Fruit fly (Drosophila melanogaster): ENCODE data around the gene Vps13D.
A peak's percentile ranks its signal among the peaks of the same experiment; 100 is the strongest.

- no peak for TF ChIP-seq cnc (optimal IDR thresholded peaks at IDR 0.05)
- TF ChIP-seq tj (GFP tag; optimal IDR thresholded peaks at IDR 0.05), result no peak
- no peak for TF ChIP-seq CG1620 (GFP tag; optimal IDR thresholded peaks at IDR 0.05)
- TF ChIP-seq kay (GFP tag; ENCODE audit: borderline replicate concordance), result peak; percentile 93
- no peak for TF ChIP-seq pad (GFP tag; optimal IDR thresholded peaks at IDR 0.05)
- no peak for TF ChIP-seq CG5204 (GFP tag; optimal IDR thresholded peaks at IDR 0.05)
- TF ChIP-seq CG33017 (tag; optimal IDR thresholded peaks at IDR 0.05), result no peak
- TF ChIP-seq Mnt (GFP tag; optimal IDR thresholded peaks at IDR 0.05), result no peak
- peak; percentile 18 for TF ChIP-seq cic (GFP tag; optimal IDR thresholded peaks at IDR 0.05)
- no peak for TF ChIP-seq ovo (GFP tag; optimal IDR thresholded peaks at IDR 0.05)
- no peak for TF ChIP-seq CG7045 (GFP tag; optimal IDR thresholded peaks at IDR 0.05)
- no peak for TF ChIP-seq CG11617 (GFP tag; optimal IDR thresholded peaks at IDR 0.05)
- TF ChIP-seq Hr96 (GFP tag; optimal IDR thresholded peaks at IDR 0.05), result no peak
- TF ChIP-seq Clk (GFP tag; optimal IDR thresholded peaks at IDR 0.05), result no peak
Observed at dm6 chr3L:12745121-12745770, 9.6 kb upstream of the Vps13D start, which contains the start of gene CG32109.

All from whole organism, adult.